Worm (Caenorhabditis elegans) whole organism, L4 larva: Measurements from ENCODE around the gene gadr-3.

Experiments
- F37D6.2 ChIP-seq: sonication (generic microtip); optimal IDR thresholded peaks from 2 replicates; lab custom pipeline; 2016; ENCODE audit warnings: mild to moderate bottlenecking, missing genetic modification characterization, missing compliant biosample characterization
- F44E2.7 ChIP-seq: fragments of 200-800 bp; sonication (Bioruptor generic); IDR thresholded peaks from 2 replicates; pipeline ENCODE4 v2.1.2; 2022; ENCODE audit warnings: missing genetic modification characterization, missing compliant biosample characterization
- ZK546.5 ChIP-seq, 2 experiments: sonication (generic microtip); optimal IDR thresholded peaks; 2 replicates each; lab custom pipeline; 2017; ENCODE audit warnings: missing biosample characterization in 2 of 2, missing genetic modification characterization in 2 of 2
- aly-2 ChIP-seq: sonication (generic microtip); optimal IDR thresholded peaks from 2 replicates; lab custom pipeline; 2018; ENCODE audit warnings: missing biosample characterization, missing genetic modification characterization
- ceh-20 ChIP-seq: fragments of 200-800 bp; sonication (Bioruptor generic); IDR thresholded peaks from 2 replicates; pipeline ENCODE4 v1.3.6; 2022; ENCODE audit warnings: missing genetic modification reagents, missing genetic modification characterization, missing compliant biosample characterization
- ceh-62 ChIP-seq: sonication (generic microtip); optimal IDR thresholded peaks from 2 replicates; lab custom pipeline; 2017; ENCODE audit warnings: missing biosample characterization, missing genetic modification characterization
- ceh-82 ChIP-seq: sonication (generic microtip); optimal IDR thresholded peaks from 2 replicates; lab custom pipeline; 2017; ENCODE audit warnings: missing biosample characterization, missing genetic modification characterization
- cey-2 ChIP-seq: sonication (generic microtip); optimal IDR thresholded peaks from 3 replicates; lab custom pipeline; 2017; ENCODE audit warnings: missing genetic modification characterization, mild to moderate bottlenecking, missing compliant biosample characterization, antibody characterized with exemption, borderline replicate concordance; ENCODE audit not compliant: insufficient read depth
- daf-16 ChIP-seq, 3 experiments: sonication (generic microtip); optimal IDR thresholded peaks; 2 replicates each; lab custom pipeline; 2016 to 2017; ENCODE audit warnings: missing genetic modification characterization in 3 of 3, missing genetic modification reagents in 3 of 3, mild to moderate bottlenecking in 2 of 3, missing compliant biosample characterization in 2 of 3, missing biosample characterization in 1 of 3, moderate library complexity in 1 of 3
- daf-8 ChIP-seq: fragments of 200-800 bp; sonication (Bioruptor generic); IDR thresholded peaks from 2 replicates; pipeline ENCODE4 v1.3.6; 2022; ENCODE audit warnings: missing genetic modification characterization, missing compliant biosample characterization
- dmd-8 ChIP-seq: fragments of 200-800 bp; sonication (Bioruptor generic); IDR thresholded peaks from 2 replicates; pipeline ENCODE4 v1.3.6; 2022; ENCODE audit warnings: missing genetic modification characterization, missing compliant biosample characterization
- dmd-9 ChIP-seq: fragments of 200-800 bp; sonication (Bioruptor generic); IDR thresholded peaks from 2 replicates; pipeline ENCODE4 v1.3.6; 2022; ENCODE audit warnings: missing genetic modification reagents, missing genetic modification characterization, missing compliant biosample characterization
- dve-1 ChIP-seq: sonication (generic microtip); optimal IDR thresholded peaks from 2 replicates; lab custom pipeline; 2017; ENCODE audit warnings: antibody characterized with exemption, mild to moderate bottlenecking, missing genetic modification characterization, missing compliant biosample characterization; ENCODE audit not compliant: insufficient read depth
- egl-27 ChIP-seq: sonication (generic microtip); optimal IDR thresholded peaks from 3 replicates; lab custom pipeline; 2017; ENCODE audit warnings: missing biosample characterization, missing genetic modification reagents, missing genetic modification characterization
- egl-43 ChIP-seq: fragments of 200-800 bp; sonication (Bioruptor generic); IDR thresholded peaks from 2 replicates; pipeline ENCODE4 v1.3.6; 2022; ENCODE audit warnings: missing genetic modification reagents, missing genetic modification characterization, missing compliant biosample characterization
- gei-8 ChIP-seq: fragments of 200-800 bp; sonication (Bioruptor generic); optimal IDR thresholded peaks from 2 replicates; lab custom pipeline; 2018; ENCODE audit warnings: mild to moderate bottlenecking, missing genetic modification characterization, missing compliant biosample characterization
- hif-1 ChIP-seq, 2 experiments: sonication (generic microtip); optimal IDR thresholded peaks; 2 replicates each; lab custom pipeline; 2016 to 2017; ENCODE audit warnings: missing compliant biosample characterization in 2 of 2, missing genetic modification characterization in 2 of 2, missing genetic modification reagents in 2 of 2, missing genotype in 2 of 2, mild to moderate bottlenecking in 1 of 2
- hmg-1.1 ChIP-seq: fragments of 200-800 bp; sonication (Bioruptor generic); IDR thresholded peaks from 2 replicates; pipeline ENCODE4 v1.3.6; 2022; ENCODE audit warnings: missing genetic modification reagents, missing genetic modification characterization, missing compliant biosample characterization
- jun-1 ChIP-seq: fragments of 150-350 bp; optimal IDR thresholded peaks from 2 replicates; lab custom pipeline; 2014; ENCODE audit warnings: missing biosample characterization, missing genetic modification reagents, missing genetic modification characterization
- lin-13 ChIP-seq: fragments of 150-350 bp; optimal IDR thresholded peaks from 2 replicates; lab custom pipeline; 2014; ENCODE audit warnings: missing biosample characterization, missing genetic modification reagents, missing genetic modification characterization
- lin-39 ChIP-seq: fragments of 150-350 bp; optimal IDR thresholded peaks from 2 replicates; lab custom pipeline; 2014; ENCODE audit warnings: missing biosample characterization, missing genetic modification reagents, missing genetic modification characterization
- lir-3 ChIP-seq: sonication (generic microtip); optimal IDR thresholded peaks from 2 replicates; lab custom pipeline; 2016; ENCODE audit warnings: mild to moderate bottlenecking, missing genetic modification characterization, missing compliant biosample characterization
- lsy-2 ChIP-seq, 2 experiments: fragments of 150-350 bp in 1 of 2; sonication (generic microtip) in 1 of 2; optimal IDR thresholded peaks; 2 replicates each; lab custom pipeline; 2014 to 2017; ENCODE audit warnings: missing biosample characterization in 2 of 2, missing genetic modification characterization in 2 of 2
- madf-5 ChIP-seq, 2 experiments: fragments of 200-800 bp; sonication (Bioruptor generic); IDR thresholded peaks; 2 replicates each; pipeline ENCODE4 v1.3.6; 2022; ENCODE audit warnings: missing compliant biosample characterization in 2 of 2, missing genetic modification characterization in 2 of 2
- mdl-1 ChIP-seq, 2 experiments: fragments of 150-350 bp in 1 of 2; sonication (generic microtip) in 1 of 2; optimal IDR thresholded peaks; 2 replicates each; lab custom pipeline; 2014 to 2017; ENCODE audit warnings: missing biosample characterization in 2 of 2, missing genetic modification characterization in 2 of 2
- mdt-29 ChIP-seq: fragments of 200-800 bp; sonication (Bioruptor generic); IDR thresholded peaks from 2 replicates; pipeline ENCODE4 v1.3.6; 2022; ENCODE audit warnings: missing genetic modification reagents, missing genetic modification characterization, missing compliant biosample characterization
- mxl-2 ChIP-seq: fragments of 200-800 bp; sonication (Bioruptor generic); conservative IDR thresholded peaks from 2 replicates; pipeline ENCODE4 v1.3.6; 2022; ENCODE audit warnings: missing genetic modification reagents, missing genetic modification characterization, missing compliant biosample characterization
- mxl-3 ChIP-seq: fragments of 200-800 bp; sonication (Bioruptor generic); optimal IDR thresholded peaks from 2 replicates; lab custom pipeline; 2018; ENCODE audit warnings: mild to moderate bottlenecking, missing genetic modification characterization, missing compliant biosample characterization
- nhr-10 ChIP-seq: fragments of 150-350 bp; optimal IDR thresholded peaks from 2 replicates; lab custom pipeline; 2014; ENCODE audit warnings: missing biosample characterization, missing genetic modification characterization
- nhr-102 ChIP-seq: sonication (generic microtip); optimal IDR thresholded peaks from 2 replicates; lab custom pipeline; 2016; ENCODE audit warnings: mild to moderate bottlenecking, missing genetic modification characterization, moderate library complexity, missing compliant biosample characterization
- nhr-111 ChIP-seq: fragments of 200-800 bp; sonication (Bioruptor generic); optimal IDR thresholded peaks from 2 replicates; lab custom pipeline; 2018; ENCODE audit warnings: mild to moderate bottlenecking, missing genetic modification characterization, missing compliant biosample characterization
- nhr-237 ChIP-seq: sonication (generic microtip); optimal IDR thresholded peaks from 2 replicates; lab custom pipeline; 2017; ENCODE audit warnings: missing biosample characterization, missing genetic modification characterization
- nhr-28 ChIP-seq: fragments of 150-350 bp; optimal IDR thresholded peaks from 2 replicates; lab custom pipeline; 2014; ENCODE audit warnings: missing biosample characterization, missing genetic modification characterization
- nhr-41 ChIP-seq: fragments of 200-800 bp; sonication (Bioruptor generic); IDR thresholded peaks from 2 replicates; pipeline ENCODE4 v1.3.6; 2022; ENCODE audit warnings: missing genetic modification reagents, missing genetic modification characterization, missing compliant biosample characterization
- nhr-42 ChIP-seq: fragments of 200-800 bp; sonication (Bioruptor generic); IDR thresholded peaks from 2 replicates; pipeline ENCODE4 v1.3.6; 2022; ENCODE audit warnings: missing genetic modification characterization, missing compliant biosample characterization
- nhr-48 ChIP-seq: sonication (generic microtip); optimal IDR thresholded peaks from 2 replicates; lab custom pipeline; 2016; ENCODE audit warnings: mild to moderate bottlenecking, missing genetic modification characterization, missing compliant biosample characterization
- nhr-76 ChIP-seq: fragments of 150-350 bp; optimal IDR thresholded peaks from 2 replicates; lab custom pipeline; 2014; ENCODE audit warnings: missing biosample characterization, missing genetic modification characterization
- nhr-77 ChIP-seq: fragments of 150-350 bp; optimal IDR thresholded peaks from 2 replicates; lab custom pipeline; 2014; ENCODE audit warnings: missing biosample characterization, missing genetic modification characterization
- pqm-1 ChIP-seq: sonication (generic microtip); optimal IDR thresholded peaks from 2 replicates; lab custom pipeline; 2017; ENCODE audit warnings: missing biosample characterization, missing genetic modification characterization
- saeg-2 ChIP-seq: fragments of 200-800 bp; sonication (Bioruptor generic); IDR thresholded peaks from 2 replicates; pipeline ENCODE4 v1.3.6; 2022; ENCODE audit warnings: missing genetic modification reagents, missing genetic modification characterization, missing compliant biosample characterization
- set-16 ChIP-seq: fragments of 200-800 bp; sonication (Bioruptor generic); IDR thresholded peaks from 2 replicates; pipeline ENCODE4 v1.3.6; 2022; ENCODE audit warnings: missing genetic modification reagents, missing genetic modification characterization, missing compliant biosample characterization
- snpc-1.2 ChIP-seq: fragments of 200-800 bp; sonication (Bioruptor generic); IDR thresholded peaks from 2 replicates; pipeline ENCODE4 v1.3.6; 2022; ENCODE audit warnings: missing genetic modification reagents, missing genetic modification characterization, missing compliant biosample characterization
- tra-1 ChIP-seq: fragments of 200-800 bp; sonication (Bioruptor generic); IDR thresholded peaks from 2 replicates; pipeline ENCODE4 v1.3.6; 2022; ENCODE audit warnings: missing genetic modification reagents, missing genetic modification characterization, missing compliant biosample characterization
- unc-130 ChIP-seq: sonication (generic microtip); optimal IDR thresholded peaks from 2 replicates; lab custom pipeline; 2016; ENCODE audit warnings: missing genetic modification reagents, missing genetic modification characterization, missing compliant biosample characterization
- unc-62 ChIP-seq, 3 experiments: fragments of 150-350 bp in 1 of 3; sonication (generic microtip); optimal IDR thresholded peaks in 2 of 3; peaks in 1 of 3; 1 replicate in 1 of 3; 2 replicates in 2 of 3; lab custom pipeline; 2014 to 2017; ENCODE audit warnings: missing biosample characterization in 3 of 3, missing genetic modification characterization in 3 of 3, missing genetic modification reagents in 3 of 3, missing genotype in 1 of 3
- zfp-2 ChIP-seq: sonication (generic microtip); optimal IDR thresholded peaks from 2 replicates; lab custom pipeline; 2016; ENCODE audit warnings: mild to moderate bottlenecking, missing genetic modification characterization, missing compliant biosample characterization
- zfp-3 ChIP-seq: fragments of 200-800 bp; sonication (Bioruptor generic); conservative IDR thresholded peaks from 2 replicates; pipeline ENCODE4 v1.3.6; 2022; ENCODE audit warnings: missing genetic modification reagents, missing genetic modification characterization, missing compliant biosample characterization
- zip-11 ChIP-seq: fragments of 200-800 bp; sonication (Bioruptor generic); IDR thresholded peaks from 2 replicates; pipeline ENCODE4 v1.3.6; 2022; ENCODE audit warnings: missing genetic modification characterization, missing compliant biosample characterization
- zip-2 ChIP-seq: fragments of 150-350 bp; optimal IDR thresholded peaks from 2 replicates; lab custom pipeline; 2014; ENCODE audit warnings: missing biosample characterization, missing genetic modification characterization
- ztf-11 ChIP-seq: fragments of 150-350 bp; optimal IDR thresholded peaks from 2 replicates; lab custom pipeline; 2014; ENCODE audit warnings: missing biosample characterization, missing genetic modification characterization

The gadr-3 gene

ce11 chrIII:6303114-6303647 lies 17.4 kb upstream of the gadr-3 start, which contains the start of gene F47D12.9 (continued):
- TF ChIP-seq daf-8 (GFP tag; lab: Robert Waterston, UW) (no peak), aly-2 (tag; lab: Kevin White, UChicago) (no peak), madf-5 (GFP tag; IDR thresholded peaks at IDR 0.05; lab: Robert Waterston, UW) (no peak), zip-11 (GFP tag; lab: Robert Waterston, UW) (no peak), hmg-1.1 (GFP tag; lab: Robert Waterston, UW) (peak; percentile 80), hif-1 (tag; optimal IDR thresholded peaks at IDR 0.05; lab: Kevin White, UChicago) (peak in 1 of 2 experiments; percentile 74), nhr-76 (tag; lab: Kevin White, UChicago) (no peak), nhr-111 (GFP tag; lab: Kevin White, UChicago) (no peak), zfp-2 (tag; lab: Kevin White, UChicago) (no peak), F44E2.7 (GFP tag; lab: Robert Waterston, UW) (no peak), dve-1 (tag; lab: Kevin White, UChicago) (peak; percentile 83), unc-130 (GFP tag; lab: Kevin White, UChicago) (no peak), nhr-48 (peak; percentile 71), zfp-3 (GFP tag; lab: Robert Waterston, UW) (0 out of 2 replicates have a peak, but pooled peaks have one; percentile 5), tra-1 (no peak; the same call in none of the 2 replicates), nhr-41 (GFP tag; lab: Robert Waterston, UW) (no peak), daf-16 (GFP tag; optimal IDR thresholded peaks at IDR 0.05; lab: Kevin White, UChicago) (peak; percentile 73 to 93), daf-16 (tag; optimal IDR thresholded peaks at IDR 0.05; lab: Kevin White, UChicago) (peak; percentile 92), ceh-62 (no peak), nhr-237 (tag; lab: Kevin White, UChicago) (no peak), mdt-29 (GFP tag; lab: Robert Waterston, UW) (no peak), nhr-28 (tag; lab: Kevin White, UChicago) (peak; percentile 84), saeg-2 (GFP tag; lab: Robert Waterston, UW) (no peak), nhr-102 (tag; lab: Kevin White, UChicago) (peak; percentile 55), jun-1 (peak; percentile 12), ceh-20 (GFP tag; lab: Robert Waterston, UW) (peak; percentile 72), ZK546.5 (tag; optimal IDR thresholded peaks at IDR 0.05; lab: Kevin White, UChicago) (no peak), nhr-10 (no peak), dmd-9 (GFP tag; lab: Robert Waterston, UW) (0 out of 2 replicates have a peak, but pooled peaks have one; percentile 19), ceh-82 (tag; lab: Kevin White, UChicago) (no peak), ztf-11 (tag; lab: Kevin White, UChicago) (no peak), zip-2 (tag; lab: Kevin White, UChicago) (peak; percentile 12), snpc-1.2 (GFP tag; lab: Robert Waterston, UW) (no peak), lin-39 (tag; lab: Kevin White, UChicago) (no peak), mxl-3 (peak; percentile 88), pqm-1 (peak; percentile 45), mdl-1 (tag; optimal IDR thresholded peaks at IDR 0.05; lab: Kevin White, UChicago) (peak; percentile 26 to 85), cey-2 (tag; lab: Kevin White, UChicago) (peak; percentile 11), unc-62 (GFP tag; optimal IDR thresholded peaks at IDR 0.05 in 1 of 2; lab: Kevin White, UChicago) (peak in 1 of 2 experiments; percentile 80), unc-62 (tag; optimal IDR thresholded peaks at IDR 0.05; lab: Kevin White, UChicago) (no peak), F37D6.2 (tag; lab: Kevin White, UChicago) (no peak), mxl-2 (no peak), lir-3 (no peak), lsy-2 (tag; optimal IDR thresholded peaks at IDR 0.05; lab: Kevin White, UChicago) (peak; percentile 59 to 84), egl-27 (tag; lab: Kevin White, UChicago) (no peak), set-16 (GFP tag; lab: Robert Waterston, UW) (peak; percentile 18; the same call in 1 of the 2 replicates), nhr-42 (GFP tag; lab: Robert Waterston, UW) (no peak), dmd-8 (GFP tag; lab: Robert Waterston, UW) (no peak), egl-43 (GFP tag; lab: Robert Waterston, UW) (peak; percentile 56; the same call in 1 of the 2 replicates), nhr-77 (tag; lab: Kevin White, UChicago) (peak; percentile 28), lin-13 (GFP tag; lab: Kevin White, UChicago) (peak; percentile 71), gei-8 (peak; percentile 32)
